Worm (Caenorhabditis elegans): ENCODE measurements around the gene F09F7.5.

ce11 chrIII:5502915-5503575 is 43.7 kb upstream of the F09F7.5 start:
- TF ChIP-seq mdl-1 (tag; optimal IDR thresholded peaks at IDR 0.05) = peak; percentile 41
- TF ChIP-seq unc-39 (tag; optimal IDR thresholded peaks at IDR 0.05) = no peak
- no peak for TF ChIP-seq ceh-82 (tag; optimal IDR thresholded peaks at IDR 0.05)
- no peak for TF ChIP-seq ceh-9 (tag; optimal IDR thresholded peaks at IDR 0.05)
- no peak for TF ChIP-seq elt-3 (tag; optimal IDR thresholded peaks at IDR 0.05)
- TF ChIP-seq snpc-4 (tag; optimal IDR thresholded peaks at IDR 0.05) = peak; percentile 39
- no peak for TF ChIP-seq egl-5 (tag; optimal IDR thresholded peaks at IDR 0.05)
- TF ChIP-seq zag-1 (tag; optimal IDR thresholded peaks at IDR 0.05) = no peak
- TF ChIP-seq aly-2 (tag; optimal IDR thresholded peaks at IDR 0.05) = no peak
- TF ChIP-seq pqm-1 (tag; optimal IDR thresholded peaks at IDR 0.05) = peak; percentile 82
- TF ChIP-seq nhr-237 (tag; optimal IDR thresholded peaks at IDR 0.05) = no peak
- peak; percentile 44 for TF ChIP-seq ama-1 (optimal IDR thresholded peaks at IDR 0.05)

Measured in whole organism, L3 larva.